Worm (Caenorhabditis elegans) whole organism, L1 larva: Measurements from ENCODE around the gene sox-4.

Experiments
- ceh-82 ChIP-seq, 3 experiments: fragments of 150-350 bp in 1 of 3; sonication (generic microtip) in 2 of 3; optimal IDR thresholded peaks; 2 replicates each; lab custom pipeline; 2014 to 2017; ENCODE audit warnings: missing biosample characterization in 3 of 3, missing genetic modification characterization in 3 of 3
- dpl-1 ChIP-seq, 3 experiments: fragments of 150-350 bp in 2 of 3; sonication (generic microtip) in 1 of 3; optimal IDR thresholded peaks; 2 replicates each; lab custom pipeline; 2014 to 2017; ENCODE audit warnings: missing biosample characterization in 3 of 3, missing genetic modification characterization in 3 of 3, missing genetic modification reagents in 3 of 3
- lin-39 ChIP-seq: fragments of 150-350 bp; optimal IDR thresholded peaks from 2 replicates; lab custom pipeline; 2014; ENCODE audit warnings: missing biosample characterization, missing genetic modification reagents, missing genetic modification characterization
- mdl-1 ChIP-seq, 2 experiments: fragments of 150-350 bp; optimal IDR thresholded peaks; 2 replicates each; lab custom pipeline; 2014 to 2017; ENCODE audit warnings: missing biosample characterization in 2 of 2, missing genetic modification characterization in 2 of 2, inconsistent platforms in 1 of 2
- nhr-77 ChIP-seq: fragments of 150-350 bp; optimal IDR thresholded peaks from 2 replicates; lab custom pipeline; 2014; ENCODE audit warnings: missing biosample characterization, missing genetic modification characterization
- rnt-1 ChIP-seq: sonication (generic microtip); optimal IDR thresholded peaks from 2 replicates; lab custom pipeline; 2016; ENCODE audit warnings: mild to moderate bottlenecking, missing genetic modification characterization, moderate library complexity, missing compliant biosample characterization

DNA sequence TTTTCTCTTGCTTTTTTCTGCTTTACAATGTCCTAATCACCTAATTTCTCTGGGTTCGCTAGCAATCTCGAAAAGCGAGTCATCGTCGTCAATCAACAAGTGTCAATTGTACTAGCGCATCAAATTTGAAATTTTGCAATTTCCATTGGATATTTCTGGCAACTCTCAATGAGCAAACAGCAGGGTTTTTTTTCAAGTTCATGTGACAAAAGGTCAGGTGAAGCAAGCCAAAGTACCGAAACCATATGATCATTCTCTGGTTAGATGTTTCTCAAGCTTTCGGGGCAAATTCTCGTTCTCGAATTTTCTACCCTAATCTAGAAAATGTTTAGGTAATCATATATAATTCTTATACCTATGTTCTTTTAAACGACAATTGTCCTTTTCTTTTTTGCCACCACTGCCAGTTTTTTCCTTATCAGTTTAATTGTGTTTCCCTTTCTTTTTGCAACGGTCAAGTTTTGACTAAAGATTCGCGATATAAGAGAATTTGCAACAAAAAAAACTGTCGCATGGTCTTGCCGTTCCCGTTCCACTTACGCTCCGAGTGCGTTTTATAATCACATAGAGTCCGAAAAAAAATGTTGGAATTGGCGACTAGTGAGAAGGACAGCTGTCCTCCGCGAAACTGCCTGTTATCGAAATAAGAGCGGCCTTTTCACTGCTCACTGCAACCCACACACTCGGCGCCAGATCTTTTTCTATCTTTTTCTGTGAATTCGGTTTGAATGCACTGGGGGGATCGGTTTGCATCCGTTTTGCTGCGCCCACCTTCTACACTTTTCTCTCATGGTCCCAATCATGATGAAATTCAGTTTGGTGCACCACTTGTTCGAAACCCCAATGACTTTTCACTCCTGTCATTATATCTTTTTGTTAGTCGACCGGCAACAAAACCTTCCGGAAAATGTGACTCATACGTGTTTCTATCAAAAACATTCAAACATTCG is 27.8 kb upstream of the sox-4 start:
- TF ChIP-seq lin-39 (tag; lab: Kevin White, UChicago) (no peak), mdl-1 (tag; optimal IDR thresholded peaks at IDR 0.05; lab: Kevin White, UChicago) (peak in 1 of 2 experiments; percentile 19), dpl-1 (GFP tag; optimal IDR thresholded peaks at IDR 0.05; lab: Kevin White, UChicago) (no peak), rnt-1 (tag; lab: Kevin White, UChicago) (peak; percentile 77), nhr-77 (tag; lab: Kevin White, UChicago) (no peak), ceh-82 (tag; optimal IDR thresholded peaks at IDR 0.05; lab: Kevin White, UChicago) (no peak)
